Fruit fly (Drosophila melanogaster) whole organism, prepupa: ENCODE results near the gene RhoGAP18B.

Experiments
- Blimp-1 ChIP-seq: fragments of 200-800 bp; sonication (Bioruptor generic); optimal IDR thresholded peaks from 3 replicates; lab custom pipeline; 2017; ENCODE audit warnings: missing biosample characterization, missing genetic modification characterization, mild to moderate bottlenecking, moderate library complexity, missing genetic modification reagents
- CG10631 ChIP-seq: fragments of 200-800 bp; sonication (Bioruptor generic); optimal IDR thresholded peaks from 2 replicates; lab custom pipeline; 2016; ENCODE audit warnings: missing biosample characterization, missing genetic modification characterization
- CG10669 ChIP-seq: fragments of 200-800 bp; sonication (Bioruptor generic); optimal IDR thresholded peaks from 3 replicates; lab custom pipeline; 2018; ENCODE audit warnings: missing biosample characterization, mild to moderate bottlenecking, missing genetic modification characterization, moderate library complexity
- CG11294 ChIP-seq: fragments of 200-800 bp; sonication (Bioruptor generic); IDR thresholded peaks from 2 replicates; pipeline ENCODE4 v1.3.6; 2022; ENCODE audit warnings: missing biosample characterization, missing genetic modification characterization
- CG11762 ChIP-seq: fragments of 200-800 bp; sonication (Bioruptor generic); optimal IDR thresholded peaks from 3 replicates; lab custom pipeline; 2016; ENCODE audit warnings: missing biosample characterization, missing genetic modification characterization; ENCODE audit not compliant: insufficient read depth
- CG11902 ChIP-seq: fragments of 200-800 bp; sonication (Bioruptor generic); optimal IDR thresholded peaks from 3 replicates; lab custom pipeline; 2016; ENCODE audit warnings: missing biosample characterization, missing genetic modification characterization
- CG1621 ChIP-seq: fragments of 200-800 bp; sonication (Bioruptor generic); optimal IDR thresholded peaks from 3 replicates; lab custom pipeline; 2018; ENCODE audit warnings: missing biosample characterization, mild to moderate bottlenecking, missing genetic modification characterization
- CG16779 ChIP-seq: fragments of 200-800 bp; sonication (Bioruptor generic); optimal IDR thresholded peaks from 3 replicates; lab custom pipeline; 2017; ENCODE audit warnings: missing biosample characterization, mild to moderate bottlenecking, missing genetic modification characterization
- CG3032 ChIP-seq: fragments of 200-800 bp; optimal IDR thresholded peaks from 2 replicates; lab custom pipeline; 2019; ENCODE audit warnings: missing biosample characterization, mild to moderate bottlenecking, missing genetic modification characterization, moderate library complexity
- CG31627 ChIP-seq: fragments of 200-800 bp; sonication (Bioruptor generic); optimal IDR thresholded peaks from 3 replicates; lab custom pipeline; 2016; ENCODE audit warnings: missing biosample characterization, missing genetic modification characterization
- CG32006 ChIP-seq: fragments of 200-800 bp; sonication (Bioruptor generic); optimal IDR thresholded peaks from 3 replicates; lab custom pipeline; 2017; ENCODE audit warnings: missing biosample characterization, mild to moderate bottlenecking, missing genetic modification characterization
- CG34406 ChIP-seq: fragments of 200-800 bp; sonication (Bioruptor generic); optimal IDR thresholded peaks from 3 replicates; lab custom pipeline; 2016; ENCODE audit warnings: missing biosample characterization, missing genetic modification characterization
- CG3919 ChIP-seq: fragments of 200-800 bp; sonication (Bioruptor generic); optimal IDR thresholded peaks from 3 replicates; lab custom pipeline; 2016; ENCODE audit warnings: missing biosample characterization, missing genetic modification characterization
- CG4318 ChIP-seq: fragments of 200-800 bp; sonication (Bioruptor generic); optimal IDR thresholded peaks from 3 replicates; lab custom pipeline; 2017; ENCODE audit warnings: missing biosample characterization, mild to moderate bottlenecking, missing genetic modification characterization
- CG6163 ChIP-seq: fragments of 200-800 bp; sonication (Bioruptor generic); IDR thresholded peaks from 3 replicates; pipeline ENCODE4 v1.3.6; 2022; ENCODE audit warnings: missing biosample characterization, missing genetic modification characterization
- CG6792 ChIP-seq: fragments of 200-800 bp; sonication (Bioruptor generic); optimal IDR thresholded peaks from 3 replicates; lab custom pipeline; 2016; ENCODE audit warnings: missing biosample characterization, missing genetic modification characterization
- CG6808 ChIP-seq: fragments of 200-800 bp; sonication (Bioruptor generic); optimal IDR thresholded peaks from 3 replicates; lab custom pipeline; 2017; ENCODE audit warnings: missing biosample characterization, missing genetic modification characterization, mild to moderate bottlenecking, moderate library complexity, missing genetic modification reagents
- CG6854 ChIP-seq: fragments of 200-800 bp; sonication (Bioruptor generic); optimal IDR thresholded peaks from 2 replicates; lab custom pipeline; 2017; ENCODE audit warnings: missing biosample characterization, mild to moderate bottlenecking, missing genetic modification characterization
- CG7368 ChIP-seq: fragments of 200-800 bp; sonication (Bioruptor generic); optimal IDR thresholded peaks from 3 replicates; lab custom pipeline; 2016; ENCODE audit warnings: missing biosample characterization, missing genetic modification characterization
- CG8119 ChIP-seq: fragments of 200-800 bp; sonication (Bioruptor generic); IDR thresholded peaks from 3 replicates; pipeline ENCODE4 v1.3.6; 2022; ENCODE audit warnings: missing biosample characterization, missing genetic modification characterization
- CG8319 ChIP-seq: fragments of 200-800 bp; sonication (Bioruptor generic); optimal IDR thresholded peaks from 3 replicates; lab custom pipeline; 2016; ENCODE audit warnings: missing biosample characterization, missing genetic modification characterization
- CG8632 ChIP-seq: fragments of 200-800 bp; sonication (Bioruptor generic); optimal IDR thresholded peaks from 3 replicates; lab custom pipeline; 2016; ENCODE audit warnings: missing biosample characterization, missing genetic modification characterization
- CG9139 ChIP-seq: fragments of 200-800 bp; sonication (Bioruptor generic); optimal IDR thresholded peaks from 3 replicates; lab custom pipeline; 2017; ENCODE audit warnings: missing biosample characterization, mild to moderate bottlenecking, missing genetic modification characterization
- Eip75B ChIP-seq: fragments of 200-800 bp; sonication (Bioruptor generic); optimal IDR thresholded peaks from 3 replicates; lab custom pipeline; 2016; ENCODE audit warnings: missing biosample characterization, missing genetic modification characterization
- Eip78C ChIP-seq: fragments of 200-800 bp; sonication (Bioruptor generic); peaks from one replicate; lab custom pipeline; 2016; ENCODE audit warnings: missing biosample characterization, missing genetic modification characterization
- Eip93F ChIP-seq: fragments of 200-800 bp; sonication (Bioruptor generic); optimal IDR thresholded peaks from 2 replicates; lab custom pipeline; 2016; ENCODE audit warnings: missing biosample characterization, mild to moderate bottlenecking, missing genetic modification characterization
- Ets21C ChIP-seq: fragments of 200-800 bp; sonication (Bioruptor generic); optimal IDR thresholded peaks from 3 replicates; lab custom pipeline; 2016; ENCODE audit warnings: missing biosample characterization, missing genetic modification characterization
- Hr39 ChIP-seq: fragments of 200-800 bp; sonication (Bioruptor generic); optimal IDR thresholded peaks from 2 replicates; lab custom pipeline; 2016; ENCODE audit warnings: missing biosample characterization, missing genetic modification characterization
- Hr4 ChIP-seq: fragments of 200-800 bp; sonication (Bioruptor generic); optimal IDR thresholded peaks from 3 replicates; lab custom pipeline; 2016; ENCODE audit warnings: missing biosample characterization, missing genetic modification characterization
- Lpt ChIP-seq: fragments of 200-800 bp; sonication (Bioruptor generic); optimal IDR thresholded peaks from 3 replicates; lab custom pipeline; 2016; ENCODE audit warnings: missing biosample characterization, missing genetic modification characterization
- Met ChIP-seq: fragments of 200-800 bp; sonication (Bioruptor generic); optimal IDR thresholded peaks from 3 replicates; lab custom pipeline; 2016; ENCODE audit warnings: missing biosample characterization, missing genetic modification characterization
- Smox ChIP-seq: fragments of 200-800 bp; sonication (Bioruptor generic); optimal IDR thresholded peaks from 3 replicates; lab custom pipeline; 2016; ENCODE audit warnings: missing biosample characterization, missing genetic modification characterization
- Sox102F ChIP-seq: fragments of 200-800 bp; sonication (Bioruptor generic); optimal IDR thresholded peaks from 2 replicates; lab custom pipeline; 2016; ENCODE audit warnings: missing biosample characterization, mild to moderate bottlenecking, missing genetic modification characterization
- Sox15 ChIP-seq: fragments of 200-800 bp; sonication (Bioruptor generic); optimal IDR thresholded peaks from 3 replicates; lab custom pipeline; 2016; ENCODE audit warnings: missing biosample characterization, missing genetic modification characterization
- achi ChIP-seq: fragments of 200-800 bp; sonication (Bioruptor generic); optimal IDR thresholded peaks from 3 replicates; lab custom pipeline; 2016; ENCODE audit warnings: missing biosample characterization, missing genetic modification characterization
- dac ChIP-seq: fragments of 200-800 bp; sonication (Bioruptor generic); optimal IDR thresholded peaks from 2 replicates; lab custom pipeline; 2017; ENCODE audit warnings: missing biosample characterization, mild to moderate bottlenecking, missing genetic modification characterization
- eg ChIP-seq: fragments of 200-800 bp; sonication (Bioruptor generic); IDR thresholded peaks from 3 replicates; pipeline ENCODE4 v1.3.6; 2022; ENCODE audit warnings: missing biosample characterization, missing genetic modification characterization
- esn ChIP-seq: fragments of 200-800 bp; sonication (Bioruptor generic); optimal IDR thresholded peaks from 2 replicates; lab custom pipeline; 2016; ENCODE audit warnings: missing biosample characterization, mild to moderate bottlenecking, missing genetic modification characterization, moderate library complexity
- fd59A ChIP-seq: fragments of 200-800 bp; sonication (Bioruptor generic); optimal IDR thresholded peaks from 2 replicates; lab custom pipeline; 2017; ENCODE audit warnings: missing biosample characterization, mild to moderate bottlenecking, missing genetic modification characterization, missing genetic modification reagents
- fkh ChIP-seq: fragments of 200-800 bp; sonication (Bioruptor generic); optimal IDR thresholded peaks from 3 replicates; lab custom pipeline; 2017; ENCODE audit warnings: missing biosample characterization, mild to moderate bottlenecking, missing genetic modification characterization, moderate library complexity
- net ChIP-seq: fragments of 200-800 bp; sonication (Bioruptor generic); optimal IDR thresholded peaks from 3 replicates; lab custom pipeline; 2016; ENCODE audit warnings: missing biosample characterization, missing genetic modification characterization
- pdm3 ChIP-seq: fragments of 200-800 bp; sonication (Bioruptor generic); optimal IDR thresholded peaks from 3 replicates; lab custom pipeline; 2016; ENCODE audit warnings: missing biosample characterization, missing genetic modification characterization
- salr ChIP-seq, 2 experiments: fragments of 200-800 bp; sonication (Bioruptor generic); optimal IDR thresholded peaks; 3 replicates each; lab custom pipeline; 2016 to 2018; ENCODE audit warnings: missing biosample characterization in 2 of 2, missing genetic modification characterization in 2 of 2, mild to moderate bottlenecking in 1 of 2
- spab ChIP-seq: fragments of 200-800 bp; sonication (Bioruptor generic); optimal IDR thresholded peaks from 2 replicates; lab custom pipeline; 2017; ENCODE audit warnings: missing biosample characterization, mild to moderate bottlenecking, missing genetic modification characterization, missing genetic modification reagents
- svp ChIP-seq: fragments of 200-800 bp; sonication (Bioruptor generic); peaks from one replicate; lab custom pipeline; 2016; ENCODE audit warnings: missing biosample characterization, missing genetic modification characterization
- topi ChIP-seq: fragments of 200-800 bp; sonication (Bioruptor generic); optimal IDR thresholded peaks from 3 replicates; lab custom pipeline; 2016; ENCODE audit warnings: missing biosample characterization, missing genetic modification characterization
- vri ChIP-seq: fragments of 200-800 bp; sonication (Bioruptor generic); optimal IDR thresholded peaks from 3 replicates; lab custom pipeline; 2016; ENCODE audit warnings: missing biosample characterization, mild to moderate bottlenecking, missing genetic modification characterization

RhoGAP18B gene

DNA sequence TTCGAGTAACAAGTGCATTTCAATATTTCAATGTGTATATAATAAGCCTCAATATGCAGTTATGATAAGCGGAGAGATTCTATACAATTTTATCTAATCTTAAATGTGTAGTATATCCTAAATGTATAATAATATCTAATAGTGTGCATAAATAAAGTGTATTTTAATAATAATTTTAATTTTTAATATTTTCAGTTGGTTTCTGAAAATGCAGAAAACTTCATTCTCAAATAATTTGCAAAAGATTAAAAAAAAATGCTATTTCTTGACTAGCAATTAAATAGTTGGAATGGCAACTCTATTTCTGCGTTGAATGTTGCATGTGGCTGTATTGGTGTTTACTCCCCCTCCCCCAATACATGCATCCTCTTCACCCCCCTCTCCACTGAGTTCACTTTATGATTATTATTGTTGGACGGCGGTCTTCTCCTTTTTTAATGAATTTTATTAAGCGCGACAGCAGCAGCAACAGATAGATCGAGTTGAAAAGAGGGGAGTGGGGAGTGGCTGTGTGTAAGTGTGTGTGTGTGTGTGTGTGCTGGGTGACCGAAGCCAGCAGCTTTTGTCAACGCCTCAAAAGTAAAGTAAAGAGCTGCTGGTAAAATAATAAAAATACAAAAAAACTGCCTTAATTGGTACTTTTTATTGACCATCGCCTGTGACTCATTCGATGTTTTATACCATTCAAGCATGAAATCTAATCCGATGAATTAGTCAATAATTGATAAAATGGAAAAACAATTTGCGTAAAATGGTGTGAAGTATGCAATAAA is 6.1 kb downstream of the RhoGAP18B start (continued):
- TF ChIP-seq dac (GFP tag; lab: Kevin White, UChicago), result no peak
- no peak for TF ChIP-seq Eip93F (GFP tag; lab: Kevin White, UChicago)
- TF ChIP-seq CG10631 (GFP tag; lab: Kevin White, UChicago), result peak; percentile 8
- no peak for TF ChIP-seq CG16779
- TF ChIP-seq CG31627, result no peak
- TF ChIP-seq vri (GFP tag; lab: Kevin White, UChicago), result no peak
- no peak for TF ChIP-seq CG8632
- no peak for TF ChIP-seq Met (GFP tag; lab: Kevin White, UChicago)
- no peak for TF ChIP-seq Smox (GFP tag; lab: Kevin White, UChicago)
- TF ChIP-seq Blimp-1 (GFP tag; lab: Kevin White, UChicago), result no peak
- TF ChIP-seq eg, result no peak
- no peak for TF ChIP-seq CG9139
- no peak for TF ChIP-seq CG11902 (GFP tag; lab: Kevin White, UChicago)
- TF ChIP-seq CG11294 (GFP tag; lab: Robert Waterston, UW), result no peak
- TF ChIP-seq CG3919 (GFP tag; lab: Kevin White, UChicago), result no peak
- no peak for TF ChIP-seq CG4318 (GFP tag; lab: Kevin White, UChicago)
- TF ChIP-seq net (GFP tag; lab: Kevin White, UChicago), result no peak
- peak; percentile 14 for TF ChIP-seq fd59A (GFP tag; lab: Kevin White, UChicago)
- TF ChIP-seq CG8319 (GFP tag; lab: Kevin White, UChicago), result no peak
- peak; percentile 10 for TF ChIP-seq spab (GFP tag; lab: Kevin White, UChicago)
- no peak for TF ChIP-seq CG6854
- no peak for TF ChIP-seq CG10669 (GFP tag; lab: Kevin White, UChicago)
- no peak for TF ChIP-seq Ets21C

DNA sequence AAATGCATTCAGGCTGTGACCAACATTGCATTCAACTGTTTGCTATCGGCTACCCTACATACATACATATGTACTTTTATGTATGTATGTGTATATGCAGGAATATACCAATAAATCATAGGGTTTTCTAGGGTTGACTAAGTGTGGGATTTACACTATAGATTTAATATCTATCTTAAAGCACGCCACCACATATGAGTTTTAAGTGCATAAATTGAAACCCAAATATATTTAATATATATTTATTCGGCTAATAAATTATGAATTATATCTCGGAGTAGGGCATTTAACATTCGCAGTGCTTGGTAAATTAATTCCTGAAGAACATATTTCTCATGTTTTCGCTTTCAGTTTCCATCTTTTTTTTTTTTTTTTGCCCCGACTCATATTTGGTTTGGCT is 6.9 kb downstream of the RhoGAP18B start:
- TF ChIP-seq Sox102F (GFP tag; lab: Kevin White, UChicago), result peak; percentile 63
- TF ChIP-seq CG3032, result peak; percentile 66
- TF ChIP-seq achi, result peak; percentile 69
- TF ChIP-seq CG16779, result peak; percentile 35
- peak; percentile 70 for TF ChIP-seq CG32006 (GFP tag; lab: Kevin White, UChicago)
- TF ChIP-seq CG11762 (GFP tag; lab: Kevin White, UChicago), result peak; percentile 41
- TF ChIP-seq fd59A (GFP tag; lab: Kevin White, UChicago), result peak; percentile 62
- TF ChIP-seq Hr4 (GFP tag; lab: Kevin White, UChicago), result peak; percentile 45
- TF ChIP-seq CG10631 (GFP tag; lab: Kevin White, UChicago), result peak; percentile 76
- peak; percentile 72 for TF ChIP-seq Met (GFP tag; lab: Kevin White, UChicago)
- peak; percentile 48 to 61 for TF ChIP-seq salr (GFP tag; optimal IDR thresholded peaks at IDR 0.05; lab: Kevin White, UChicago)
- peak; percentile 78 for TF ChIP-seq CG8632
- peak; percentile 51; the same call in 1 of the 3 replicates for TF ChIP-seq CG6163 (GFP tag; lab: Robert Waterston, UW)
- peak; percentile 29 for TF ChIP-seq net (GFP tag; lab: Kevin White, UChicago)
- no peak for TF ChIP-seq Eip93F (GFP tag; lab: Kevin White, UChicago)
- TF ChIP-seq CG11902 (GFP tag; lab: Kevin White, UChicago), result peak; percentile 44
- TF ChIP-seq CG11294 (GFP tag; lab: Robert Waterston, UW), result no peak
- peak; percentile 51 for TF ChIP-seq svp (GFP tag; lab: Kevin White, UChicago)
- TF ChIP-seq CG6808, result peak; percentile 41
- peak; percentile 72 for TF ChIP-seq pdm3 (GFP tag; lab: Kevin White, UChicago)
- peak; percentile 53 for TF ChIP-seq CG3919 (GFP tag; lab: Kevin White, UChicago)
- TF ChIP-seq Ets21C, result peak; percentile 30
- TF ChIP-seq topi (GFP tag; lab: Kevin White, UChicago), result peak; percentile 60
- 0 out of 3 replicates have a peak, but pooled peaks have one; percentile 39 for TF ChIP-seq eg
- peak; percentile 72 for TF ChIP-seq CG6792 (GFP tag; lab: Kevin White, UChicago)
- TF ChIP-seq CG8119 (GFP tag; lab: Robert Waterston, UW), result peak; percentile 69
- no peak for TF ChIP-seq fkh (GFP tag; lab: Kevin White, UChicago)
- peak; percentile 50 for TF ChIP-seq Sox15 (GFP tag; lab: Kevin White, UChicago)
- peak; percentile 76 for TF ChIP-seq Smox (GFP tag; lab: Kevin White, UChicago)
- peak; percentile 19 for TF ChIP-seq CG9139
- peak; percentile 76 for TF ChIP-seq esn
- peak; percentile 73 for TF ChIP-seq CG34406 (GFP tag; lab: Kevin White, UChicago)
- peak; percentile 8 for TF ChIP-seq CG7368 (GFP tag; lab: Kevin White, UChicago)
- peak; percentile 77 for TF ChIP-seq Eip78C
- peak; percentile 50 for TF ChIP-seq Lpt (GFP tag; lab: Kevin White, UChicago)
- peak; percentile 56 for TF ChIP-seq Hr39 (GFP tag; lab: Kevin White, UChicago)
- peak; percentile 56 for TF ChIP-seq Eip75B (GFP tag; lab: Kevin White, UChicago)
- TF ChIP-seq CG1621 (tag; lab: Kevin White, UChicago), result peak; percentile 58
